Fruit fly (Drosophila melanogaster) whole organism, embryonic: ENCODE results near the gene CG5892.
A peak's percentile ranks its signal among the peaks of the same experiment; 100 is the strongest.

Source experiments
- B-H1 ChIP-seq: fragments of 200-800 bp; sonication (Bioruptor generic); IDR thresholded peaks from 3 replicates; pipeline ENCODE4 v1.3.6; 2022; ENCODE audit warnings: missing biosample characterization, missing genetic modification characterization
- CG10147 ChIP-seq: fragments of 200-800 bp; sonication (Bioruptor generic); optimal IDR thresholded peaks from 2 replicates; lab custom pipeline; 2019; ENCODE audit warnings: missing biosample characterization, mild to moderate bottlenecking, missing genetic modification characterization, moderate library complexity
- CG11085 ChIP-seq: fragments of 200-800 bp; sonication (Bioruptor generic); IDR thresholded peaks from 2 replicates; pipeline ENCODE4 v1.3.6; 2022; ENCODE audit warnings: missing biosample characterization, missing genetic modification characterization
- CG11247 ChIP-seq: fragments of 200-800 bp; sonication (Bioruptor generic); IDR thresholded peaks from 2 replicates; pipeline ENCODE4 v1.3.6; 2022; ENCODE audit warnings: missing biosample characterization, missing genetic modification characterization
- CG12219 ChIP-seq: fragments of 200-800 bp; sonication (Bioruptor generic); optimal IDR thresholded peaks from 3 replicates; lab custom pipeline; 2018; ENCODE audit warnings: missing biosample characterization, mild to moderate bottlenecking, missing genetic modification characterization
- CG13424 ChIP-seq: fragments of 200-800 bp; sonication (Bioruptor generic); optimal IDR thresholded peaks from 2 replicates; lab custom pipeline; 2019; ENCODE audit warnings: missing biosample characterization, mild to moderate bottlenecking, missing genetic modification characterization, moderate library complexity
- CG14441 ChIP-seq: fragments of 200-800 bp; sonication (Bioruptor generic); IDR thresholded peaks from 2 replicates; pipeline ENCODE4 v1.3.6; 2022; ENCODE audit warnings: missing biosample characterization, missing genetic modification characterization
- CG18619 ChIP-seq: fragments of 200-800 bp; sonication (Bioruptor generic); optimal IDR thresholded peaks from 3 replicates; lab custom pipeline; 2017; ENCODE audit warnings: missing biosample characterization, mild to moderate bottlenecking, missing genetic modification characterization
- CG2199 ChIP-seq: fragments of 200-800 bp; sonication (Bioruptor generic); IDR thresholded peaks from 3 replicates; pipeline ENCODE4 v1.3.6; 2022; ENCODE audit warnings: missing biosample characterization, missing genetic modification characterization
- CG32532 ChIP-seq: fragments of 200-800 bp; sonication (Bioruptor generic); IDR thresholded peaks from 2 replicates; pipeline ENCODE4 v1.3.6; 2022; ENCODE audit warnings: missing biosample characterization, missing genetic modification characterization
- CG32772 ChIP-seq: fragments of 200-800 bp; sonication (Bioruptor generic); IDR thresholded peaks from 2 replicates; pipeline ENCODE4 v1.3.6; 2022; ENCODE audit warnings: missing biosample characterization, missing genetic modification characterization
- CG3281 ChIP-seq: fragments of 200-800 bp; sonication (Bioruptor generic); optimal IDR thresholded peaks from 3 replicates; lab custom pipeline; 2017; ENCODE audit warnings: missing biosample characterization, mild to moderate bottlenecking, missing genetic modification characterization
- CG3995 ChIP-seq: fragments of 200-800 bp; sonication (Bioruptor generic); optimal IDR thresholded peaks from 3 replicates; lab custom pipeline; 2016; ENCODE audit warnings: missing biosample characterization, missing genetic modification characterization
- CG42726 ChIP-seq: fragments of 200-800 bp; sonication (Bioruptor generic); IDR thresholded peaks from 2 replicates; pipeline ENCODE4 v1.3.6; 2022; ENCODE audit warnings: missing biosample characterization, missing genetic modification characterization; ENCODE audit not compliant: partially characterized antibody
- CG4282 ChIP-seq: fragments of 200-800 bp; sonication (Bioruptor generic); optimal IDR thresholded peaks from 2 replicates; lab custom pipeline; 2016; ENCODE audit warnings: missing biosample characterization, missing genetic modification characterization
- CG4424 ChIP-seq: fragments of 200-800 bp; sonication (Bioruptor generic); optimal IDR thresholded peaks from 3 replicates; lab custom pipeline; 2016; ENCODE audit warnings: missing biosample characterization, missing genetic modification characterization
- CG5953 ChIP-seq: fragments of 200-800 bp; sonication (Bioruptor generic); IDR thresholded peaks from 2 replicates; pipeline ENCODE4 v1.3.6; 2022; ENCODE audit warnings: missing biosample characterization, missing genetic modification characterization
- CG6854 ChIP-seq: fragments of 200-800 bp; sonication (Bioruptor generic); optimal IDR thresholded peaks from 3 replicates; lab custom pipeline; 2017; ENCODE audit warnings: missing biosample characterization, mild to moderate bottlenecking, missing genetic modification characterization
- CG7372 ChIP-seq: fragments of 200-800 bp; sonication (Bioruptor generic); IDR thresholded peaks from 2 replicates; pipeline ENCODE4 v1.3.6; 2022; ENCODE audit warnings: missing biosample characterization, missing genetic modification characterization
- CG7556 ChIP-seq: fragments of 200-800 bp; sonication (Bioruptor generic); optimal IDR thresholded peaks from 2 replicates; lab custom pipeline; 2017; ENCODE audit warnings: missing biosample characterization, mild to moderate bottlenecking, missing genetic modification characterization
- CG7839 ChIP-seq: fragments of 200-800 bp; sonication (Bioruptor generic); optimal IDR thresholded peaks from 3 replicates; lab custom pipeline; 2018; ENCODE audit warnings: missing biosample characterization, mild to moderate bottlenecking, missing genetic modification characterization, moderate library complexity
- CG8290 ChIP-seq, 3 experiments: fragments of 200-800 bp; sonication (Bioruptor generic); optimal IDR thresholded peaks; 2 replicates each; lab custom pipeline; 2016 to 2019; ENCODE audit warnings: missing biosample characterization in 3 of 3, missing genetic modification characterization in 3 of 3, mild to moderate bottlenecking in 2 of 3, moderate library complexity in 1 of 3
- CG9876 ChIP-seq: fragments of 200-800 bp; sonication (Bioruptor generic); optimal IDR thresholded peaks from 2 replicates; lab custom pipeline; 2016; ENCODE audit warnings: missing biosample characterization, missing genetic modification characterization
- Fer1 ChIP-seq: fragments of 200-800 bp; sonication (Bioruptor generic); optimal IDR thresholded peaks from 2 replicates; lab custom pipeline; 2017; ENCODE audit warnings: missing biosample characterization, mild to moderate bottlenecking, missing genetic modification characterization
- Hey ChIP-seq: fragments of 200-800 bp; sonication (Bioruptor generic); optimal IDR thresholded peaks from 3 replicates; lab custom pipeline; 2018; ENCODE audit warnings: missing biosample characterization, mild to moderate bottlenecking, missing genetic modification characterization
- HmgD ChIP-seq: fragments of 200-800 bp; sonication (Bioruptor generic); optimal IDR thresholded peaks from 3 replicates; lab custom pipeline; 2016; ENCODE audit warnings: missing biosample characterization, missing genetic modification characterization
- Hr51 ChIP-seq, 2 experiments: fragments of 200-800 bp; sonication (Bioruptor generic); optimal IDR thresholded peaks; 2 replicates in 1 of 2; 3 replicates in 1 of 2; lab custom pipeline; 2016 to 2018; ENCODE audit warnings: missing biosample characterization in 2 of 2, missing genetic modification characterization in 2 of 2, mild to moderate bottlenecking in 1 of 2, moderate library complexity in 1 of 2
- NK7.1 ChIP-seq: fragments of 200-800 bp; sonication (Bioruptor generic); optimal IDR thresholded peaks from 3 replicates; lab custom pipeline; 2016; ENCODE audit warnings: missing biosample characterization, missing genetic modification characterization
- NfI ChIP-seq: fragments of 200-800 bp; sonication (Bioruptor generic); optimal IDR thresholded peaks from 3 replicates; lab custom pipeline; 2018; ENCODE audit warnings: missing biosample characterization, mild to moderate bottlenecking, missing genetic modification characterization, moderate library complexity
- Opbp ChIP-seq: fragments of 200-800 bp; sonication (Bioruptor generic); IDR thresholded peaks from 3 replicates; pipeline ENCODE4 v1.3.6; 2022; ENCODE audit warnings: missing biosample characterization, missing genetic modification characterization; ENCODE audit not compliant: partially characterized antibody
- PHDP ChIP-seq: fragments of 200-800 bp; sonication (Bioruptor generic); optimal IDR thresholded peaks from 3 replicates; lab custom pipeline; 2018; ENCODE audit warnings: missing biosample characterization, mild to moderate bottlenecking, missing genetic modification characterization, moderate library complexity
- Rx ChIP-seq: fragments of 200-800 bp; sonication (Bioruptor generic); IDR thresholded peaks from 2 replicates; pipeline ENCODE4 v1.3.6; 2022; ENCODE audit warnings: missing biosample characterization, missing genetic modification characterization
- abd-A ChIP-seq: fragments of 200-800 bp; sonication (Bioruptor generic); optimal IDR thresholded peaks from 3 replicates; lab custom pipeline; 2019; ENCODE audit warnings: missing biosample characterization, mild to moderate bottlenecking, missing genetic modification characterization, moderate library complexity
- bab2 ChIP-seq: fragments of 200-800 bp; sonication (Bioruptor generic); optimal IDR thresholded peaks from 2 replicates; lab custom pipeline; 2016; ENCODE audit warnings: missing biosample characterization, missing genetic modification characterization
- ftz-f1 ChIP-seq: fragments of 200-800 bp; sonication (Bioruptor generic); optimal IDR thresholded peaks from 2 replicates; lab custom pipeline; 2016; ENCODE audit warnings: missing biosample characterization, missing genetic modification characterization
- gt ChIP-seq: fragments of 200-800 bp; sonication (Bioruptor generic); IDR thresholded peaks from 2 replicates; pipeline ENCODE4 v1.3.6; 2022; ENCODE audit warnings: missing biosample characterization, missing genetic modification characterization
- kay ChIP-seq: fragments of 200-800 bp; sonication (Bioruptor generic); optimal IDR thresholded peaks from 2 replicates; lab custom pipeline; 2016; ENCODE audit warnings: missing biosample characterization, missing genetic modification characterization
- nmo ChIP-seq: fragments of 200-800 bp; sonication (Bioruptor generic); optimal IDR thresholded peaks from 2 replicates; lab custom pipeline; 2018; ENCODE audit warnings: missing biosample characterization, mild to moderate bottlenecking, missing genetic modification characterization, moderate library complexity
- onecut ChIP-seq: fragments of 200-800 bp; sonication (Bioruptor generic); IDR thresholded peaks from 2 replicates; pipeline ENCODE4 v1.3.6; 2022; ENCODE audit warnings: missing biosample characterization, missing genetic modification characterization
- org-1 ChIP-seq: fragments of 200-800 bp; sonication (Bioruptor generic); optimal IDR thresholded peaks from 2 replicates; lab custom pipeline; 2017; ENCODE audit warnings: missing biosample characterization, missing genetic modification characterization
- pho ChIP-seq: fragments of 200-800 bp; sonication (Bioruptor generic); optimal IDR thresholded peaks from 2 replicates; lab custom pipeline; 2016; ENCODE audit warnings: missing biosample characterization, missing genetic modification characterization
- pnt ChIP-seq: fragments of 200-800 bp; sonication (Bioruptor generic); optimal IDR thresholded peaks from 3 replicates; lab custom pipeline; 2016; ENCODE audit warnings: missing biosample characterization, missing genetic modification characterization
- rib ChIP-seq: fragments of 200-800 bp; sonication (Bioruptor generic); IDR thresholded peaks from 2 replicates; pipeline ENCODE4 v1.3.6; 2022; ENCODE audit warnings: missing biosample characterization, missing genetic modification characterization
- sens-2 ChIP-seq: fragments of 200-800 bp; sonication (Bioruptor generic); IDR thresholded peaks from 2 replicates; pipeline ENCODE4 v1.3.6; 2022; ENCODE audit warnings: missing biosample characterization, missing genetic modification characterization
- seq ChIP-seq: fragments of 200-800 bp; sonication (Bioruptor generic); IDR thresholded peaks from 2 replicates; pipeline ENCODE4 v1.3.6; 2022; ENCODE audit warnings: missing biosample characterization, missing genetic modification characterization
- slbo ChIP-seq: fragments of 200-800 bp; sonication (Bioruptor generic); IDR thresholded peaks from 2 replicates; pipeline ENCODE4 v1.3.6; 2022; ENCODE audit warnings: missing biosample characterization, missing genetic modification characterization
- so ChIP-seq: fragments of 200-800 bp; sonication (Bioruptor generic); IDR thresholded peaks from 3 replicates; pipeline ENCODE4 v1.3.6; 2022; ENCODE audit warnings: missing biosample characterization, missing genetic modification characterization
- tll ChIP-seq, 2 experiments: fragments of 200-800 bp in 1 of 2; fragments of >200 bp in 1 of 2; sonication (Bioruptor generic) in 1 of 2; optimal IDR thresholded peaks; 2 replicates each; lab custom pipeline; 2017 to 2019; ENCODE audit warnings: missing biosample characterization in 2 of 2, missing genetic modification characterization in 2 of 2, mild to moderate bottlenecking in 1 of 2, moderate library complexity in 1 of 2
- usp ChIP-seq: fragments of >200 bp; optimal IDR thresholded peaks from 2 replicates; lab custom pipeline; 2017; ENCODE audit warnings: missing biosample characterization, missing genetic modification characterization
- wek ChIP-seq: fragments of 200-800 bp; sonication (Bioruptor generic); optimal IDR thresholded peaks from 3 replicates; lab custom pipeline; 2018; ENCODE audit warnings: missing biosample characterization, mild to moderate bottlenecking, missing genetic modification characterization, moderate library complexity

CG5892 gene

DNA sequence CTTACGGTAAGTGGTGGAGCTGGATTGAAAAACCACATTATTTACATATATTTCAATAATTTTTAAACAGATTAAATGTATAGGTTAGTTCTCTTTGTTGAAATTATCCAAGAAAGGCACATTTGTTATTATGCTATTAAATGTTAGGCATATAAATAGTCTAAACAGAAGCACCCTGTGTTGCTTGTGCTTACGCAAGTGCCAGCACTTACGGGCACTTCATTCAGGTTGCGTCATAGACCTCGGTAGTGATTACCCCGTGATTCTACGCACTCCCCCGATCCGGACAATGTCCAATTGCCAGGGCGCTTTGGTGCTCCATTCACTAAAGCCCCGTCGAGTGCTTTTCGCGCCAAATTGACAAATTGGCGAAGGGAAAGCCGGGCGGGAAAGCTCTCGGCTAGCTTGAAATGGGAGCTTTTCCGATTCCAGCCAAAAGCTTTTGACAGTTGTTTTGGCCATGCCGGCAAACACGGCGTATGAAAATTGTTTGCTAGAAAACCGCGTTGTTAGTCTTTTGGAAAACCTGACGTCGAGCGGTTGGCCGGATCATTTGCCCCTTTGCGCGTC, 4.2 kb downstream of the CG5892 start, which contains the start of gene ETHR (continued):
- peak; percentile 34; the same call in 1 of the 2 replicates for TF ChIP-seq sens-2 (GFP tag; lab: Robert Waterston, UW)
- TF ChIP-seq slbo (GFP tag; lab: Robert Waterston, UW): peak; percentile 78
- TF ChIP-seq CG3995 (GFP tag; lab: Kevin White, UChicago): peak; percentile 77
- TF ChIP-seq rib (GFP tag; lab: Robert Waterston, UW): peak; percentile 80
- no peak for TF ChIP-seq CG4282
- TF ChIP-seq CG7372 (GFP tag; lab: Robert Waterston, UW): no peak
- TF ChIP-seq so (GFP tag; lab: Robert Waterston, UW): peak; percentile 77; the same call in 2 of the 3 replicates
- peak; percentile 60 for TF ChIP-seq CG3281 (GFP tag; lab: Kevin White, UChicago)
- TF ChIP-seq wek (GFP tag; lab: Kevin White, UChicago): no peak
- TF ChIP-seq Fer1 (GFP tag; lab: Kevin White, UChicago): peak; percentile 56
- no peak for TF ChIP-seq CG5953 (GFP tag; lab: Robert Waterston, UW)
- peak; percentile 76 for TF ChIP-seq CG32532 (GFP tag; lab: Robert Waterston, UW)
- TF ChIP-seq kay (GFP tag; lab: Kevin White, UChicago): peak; percentile 48
- peak in 1 of 2 experiments; percentile 71 for TF ChIP-seq Hr51 (GFP tag; optimal IDR thresholded peaks at IDR 0.05; lab: Kevin White, UChicago)
- peak; percentile 37 for TF ChIP-seq CG6854 (GFP tag; lab: Kevin White, UChicago)
- TF ChIP-seq Rx: no peak
- TF ChIP-seq NfI (GFP tag; lab: Kevin White, UChicago): peak; percentile 30
- no peak for TF ChIP-seq tll (GFP tag; optimal IDR thresholded peaks at IDR 0.05; lab: Kevin White, UChicago)
- no peak for TF ChIP-seq CG2199 (GFP tag; lab: Robert Waterston, UW)
- TF ChIP-seq CG8290 (GFP tag; optimal IDR thresholded peaks at IDR 0.05; lab: Kevin White, UChicago): no peak
- peak in 1 of 2 experiments; percentile 77 for TF ChIP-seq CG8290 (tag; optimal IDR thresholded peaks at IDR 0.05; lab: Kevin White, UChicago)
- no peak for TF ChIP-seq abd-A (tag; lab: Kevin White, UChicago)
- no peak for TF ChIP-seq gt (GFP tag; lab: Robert Waterston, UW)
- TF ChIP-seq nmo (GFP tag; lab: Kevin White, UChicago): no peak
- TF ChIP-seq seq: no peak
- TF ChIP-seq CG42726: no peak
- TF ChIP-seq NK7.1 (GFP tag; lab: Kevin White, UChicago): no peak
- peak; percentile 41 for TF ChIP-seq CG7839 (tag; lab: Kevin White, UChicago)
- TF ChIP-seq usp: no peak
- TF ChIP-seq org-1: peak; percentile 44
- TF ChIP-seq onecut (GFP tag; lab: Robert Waterston, UW): peak; percentile 10; the same call in 1 of the 2 replicates
- TF ChIP-seq CG4424 (GFP tag; lab: Kevin White, UChicago): peak; percentile 51
- peak; percentile 21 for TF ChIP-seq Hey (tag; lab: Kevin White, UChicago)
- peak; percentile 55 for TF ChIP-seq CG7556 (GFP tag; lab: Kevin White, UChicago)
- TF ChIP-seq CG11247: 0 out of 2 replicates have a peak, but pooled peaks have one; percentile 5
- TF ChIP-seq CG18619 (GFP tag; lab: Kevin White, UChicago): peak; percentile 39
- peak; percentile 47 for TF ChIP-seq CG10147 (GFP tag; lab: Kevin White, UChicago)
- TF ChIP-seq HmgD (GFP tag; lab: Kevin White, UChicago): no peak
- no peak for TF ChIP-seq Opbp (GFP tag; lab: Robert Waterston, UW)
- TF ChIP-seq CG11085 (GFP tag; lab: Robert Waterston, UW): peak; percentile 37; the same call in 1 of the 2 replicates
- TF ChIP-seq CG32772 (GFP tag; lab: Robert Waterston, UW): no peak
- TF ChIP-seq B-H1 (GFP tag; lab: Robert Waterston, UW): peak; percentile 43; the same call in 2 of the 3 replicates
- peak; percentile 80 for TF ChIP-seq ftz-f1 (GFP tag; lab: Kevin White, UChicago)
- peak; percentile 51 for TF ChIP-seq CG13424 (tag; lab: Kevin White, UChicago)
- TF ChIP-seq bab2 (GFP tag; lab: Kevin White, UChicago): peak; percentile 6
- no peak for TF ChIP-seq pnt (GFP tag; lab: Kevin White, UChicago)
- TF ChIP-seq CG9876 (GFP tag; lab: Kevin White, UChicago): no peak
- peak; percentile 29 for TF ChIP-seq CG12219
- TF ChIP-seq pho (GFP tag; lab: Kevin White, UChicago): peak; percentile 1
- peak; percentile 47; the same call in 1 of the 2 replicates for TF ChIP-seq CG14441 (GFP tag; lab: Robert Waterston, UW)
- TF ChIP-seq PHDP: peak; percentile 72
